Worm (Caenorhabditis elegans) whole organism, late embryonic: ENCODE data around the gene col-34.

Experiments
- ceh-9 ChIP-seq: sonication (generic microtip); optimal IDR thresholded peaks from 2 replicates; lab custom pipeline; 2016; ENCODE audit warnings: mild to moderate bottlenecking, missing genetic modification characterization, inconsistent platforms, missing compliant biosample characterization
- dmd-4 ChIP-seq: sonication (generic microtip); optimal IDR thresholded peaks from 2 replicates; lab custom pipeline; 2016; ENCODE audit warnings: borderline replicate concordance, missing genetic modification characterization, missing compliant biosample characterization
- elt-4 ChIP-seq: sonication (generic microtip); optimal IDR thresholded peaks from 2 replicates; lab custom pipeline; 2016; ENCODE audit warnings: missing genetic modification characterization, missing compliant biosample characterization
- pat-9 ChIP-seq: fragments of 200-800 bp; sonication (Bioruptor generic); optimal IDR thresholded peaks from 2 replicates; lab custom pipeline; 2018; ENCODE audit warnings: mild to moderate bottlenecking, missing genetic modification characterization, moderate library complexity, missing compliant biosample characterization
- tbx-2 ChIP-seq: sonication (generic microtip); optimal IDR thresholded peaks from 2 replicates; lab custom pipeline; 2016; ENCODE audit warnings: missing genetic modification characterization, missing compliant biosample characterization
- unc-55 ChIP-seq: sonication (generic microtip); optimal IDR thresholded peaks from 2 replicates; lab custom pipeline; 2017; ENCODE audit warnings: missing biosample characterization, missing genetic modification reagents, missing genetic modification characterization

- TF ChIP-seq unc-55 (GFP tag; lab: Kevin White, UChicago) (no peak), pat-9 (tag; lab: Kevin White, UChicago) (no peak), ceh-9 (tag; lab: Kevin White, UChicago) (no peak), elt-4 (no peak), dmd-4 (tag; lab: Kevin White, UChicago) (no peak), tbx-2 (tag; lab: Kevin White, UChicago) (no peak)
Measured at ce11 chrIV:4216099-4216894, 28.1 kb downstream of the col-34 start.
